Fruit fly (Drosophila melanogaster) whole organism, embryonic: ENCODE data around the gene nmo.
A peak's percentile ranks its signal among the peaks of the same experiment; 100 is the strongest.

ENCODE experiments used
- Ada2b ChIP-seq: fragments of 200-800 bp; sonication (Bioruptor generic); IDR thresholded peaks from 2 replicates; pipeline ENCODE4 v1.3.6; 2022; ENCODE audit warnings: missing biosample characterization, missing genetic modification characterization
- B-H1 ChIP-seq: fragments of 200-800 bp; sonication (Bioruptor generic); IDR thresholded peaks from 3 replicates; pipeline ENCODE4 v1.3.6; 2022; ENCODE audit warnings: missing biosample characterization, missing genetic modification characterization
- CG11093 ChIP-seq: fragments of 200-800 bp; sonication (Bioruptor generic); IDR thresholded peaks from 3 replicates; pipeline ENCODE4 v1.3.6; 2022; ENCODE audit warnings: missing biosample characterization, missing genetic modification characterization
- CG11504 ChIP-seq: fragments of 200-800 bp; sonication (Bioruptor generic); optimal IDR thresholded peaks from 3 replicates; lab custom pipeline; 2019; ENCODE audit warnings: missing biosample characterization, mild to moderate bottlenecking, missing genetic modification characterization, moderate library complexity
- CG12071 ChIP-seq: fragments of 200-800 bp; sonication (Bioruptor generic); optimal IDR thresholded peaks from 3 replicates; lab custom pipeline; 2018; ENCODE audit warnings: missing biosample characterization, mild to moderate bottlenecking, missing genetic modification characterization
- CG13123 ChIP-seq: fragments of 200-800 bp; sonication (Bioruptor generic); optimal IDR thresholded peaks from 2 replicates; lab custom pipeline; 2016; ENCODE audit warnings: missing biosample characterization, missing genetic modification characterization
- CG17359 ChIP-seq: fragments of 200-800 bp; sonication (Bioruptor generic); optimal IDR thresholded peaks from 3 replicates; lab custom pipeline; 2018; ENCODE audit warnings: missing biosample characterization, mild to moderate bottlenecking, missing genetic modification characterization, moderate library complexity
- CG17568 ChIP-seq: fragments of 200-800 bp; sonication (Bioruptor generic); optimal IDR thresholded peaks from 2 replicates; lab custom pipeline; 2018; ENCODE audit warnings: missing biosample characterization, mild to moderate bottlenecking, missing genetic modification characterization, moderate library complexity
- CG2116 ChIP-seq: fragments of 200-800 bp; sonication (Bioruptor generic); optimal IDR thresholded peaks from 3 replicates; lab custom pipeline; 2018; ENCODE audit warnings: missing biosample characterization, mild to moderate bottlenecking, missing genetic modification characterization
- CG2120 ChIP-seq: fragments of 200-800 bp; sonication (Bioruptor generic); optimal IDR thresholded peaks from 3 replicates; lab custom pipeline; 2016; ENCODE audit warnings: missing biosample characterization, missing genetic modification characterization
- CG31224 ChIP-seq: fragments of 200-800 bp; sonication (Bioruptor generic); IDR thresholded peaks from 2 replicates; pipeline ENCODE4 v1.3.6; 2022; ENCODE audit warnings: missing biosample characterization, missing genetic modification characterization
- CG31365 ChIP-seq: fragments of 200-800 bp; sonication (Bioruptor generic); optimal IDR thresholded peaks from 2 replicates; lab custom pipeline; 2018; ENCODE audit warnings: missing biosample characterization, mild to moderate bottlenecking, missing genetic modification characterization
- CG3995 ChIP-seq: fragments of 200-800 bp; sonication (Bioruptor generic); optimal IDR thresholded peaks from 3 replicates; lab custom pipeline; 2016; ENCODE audit warnings: missing biosample characterization, missing genetic modification characterization
- CG42726 ChIP-seq: fragments of 200-800 bp; sonication (Bioruptor generic); IDR thresholded peaks from 2 replicates; pipeline ENCODE4 v1.3.6; 2022; ENCODE audit warnings: missing biosample characterization, missing genetic modification characterization; ENCODE audit not compliant: partially characterized antibody
- CG4282 ChIP-seq: fragments of 200-800 bp; sonication (Bioruptor generic); optimal IDR thresholded peaks from 2 replicates; lab custom pipeline; 2016; ENCODE audit warnings: missing biosample characterization, missing genetic modification characterization
- CG6254 ChIP-seq: fragments of 200-800 bp; sonication (Bioruptor generic); optimal IDR thresholded peaks from 3 replicates; lab custom pipeline; 2017; ENCODE audit warnings: mild to moderate bottlenecking, missing biosample characterization, missing genetic modification reagents, missing genetic modification characterization
- CG6683 ChIP-seq: fragments of 200-800 bp; sonication (Bioruptor generic); optimal IDR thresholded peaks from 2 replicates; lab custom pipeline; 2017; ENCODE audit warnings: missing biosample characterization, mild to moderate bottlenecking, missing genetic modification characterization, missing genetic modification reagents
- CG6765 ChIP-seq: fragments of 200-800 bp; sonication (Bioruptor generic); optimal IDR thresholded peaks from 3 replicates; lab custom pipeline; 2017; ENCODE audit warnings: missing biosample characterization, mild to moderate bottlenecking, missing genetic modification characterization
- CG6813 ChIP-seq: fragments of 200-800 bp; sonication (Bioruptor generic); optimal IDR thresholded peaks from 2 replicates; lab custom pipeline; 2017; ENCODE audit warnings: missing biosample characterization, missing genetic modification characterization, mild to moderate bottlenecking, moderate library complexity, missing genetic modification reagents
- CG8089 ChIP-seq: fragments of 200-800 bp; sonication (Bioruptor generic); optimal IDR thresholded peaks from 3 replicates; lab custom pipeline; 2016; ENCODE audit warnings: missing biosample characterization, missing genetic modification characterization
- CG8290 ChIP-seq, 3 experiments: fragments of 200-800 bp; sonication (Bioruptor generic); optimal IDR thresholded peaks; 2 replicates each; lab custom pipeline; 2016 to 2019; ENCODE audit warnings: missing biosample characterization in 3 of 3, missing genetic modification characterization in 3 of 3, mild to moderate bottlenecking in 2 of 3, moderate library complexity in 1 of 3
- CG8765 ChIP-seq: fragments of 200-800 bp; sonication (Bioruptor generic); IDR thresholded peaks from 2 replicates; pipeline ENCODE4 v1.3.6; 2022; ENCODE audit warnings: missing biosample characterization, missing genetic modification characterization
- CG9932 ChIP-seq: fragments of 200-800 bp; sonication (Bioruptor generic); IDR thresholded peaks from 2 replicates; pipeline ENCODE4 v1.3.6; 2022; ENCODE audit warnings: missing biosample characterization, missing genetic modification characterization
- CrebB ChIP-seq: fragments of 200-800 bp; sonication (Bioruptor generic); optimal IDR thresholded peaks from 3 replicates; lab custom pipeline; 2018; ENCODE audit warnings: missing biosample characterization, mild to moderate bottlenecking, missing genetic modification characterization
- Dip2 ChIP-seq: fragments of 200-800 bp; sonication (Bioruptor generic); IDR thresholded peaks from 2 replicates; pipeline ENCODE4 v1.3.6; 2022; ENCODE audit warnings: missing biosample characterization, missing genetic modification characterization
- Dll ChIP-seq: fragments of 200-800 bp; sonication (Bioruptor generic); IDR thresholded peaks from 4 replicates; pipeline ENCODE4 v1.3.6; 2022; ENCODE audit warnings: missing biosample characterization, missing genetic modification characterization; ENCODE audit not compliant: partially characterized antibody
- Dp ChIP-seq: fragments of 200-800 bp; sonication (Bioruptor generic); optimal IDR thresholded peaks from 2 replicates; lab custom pipeline; 2018; ENCODE audit warnings: missing biosample characterization, mild to moderate bottlenecking, missing genetic modification characterization, moderate library complexity
- Ets65A ChIP-seq: fragments of 200-800 bp; sonication (Bioruptor generic); peaks from one replicate; lab custom pipeline; 2016; ENCODE audit warnings: missing biosample characterization, missing genetic modification characterization
- NC2α ChIP-seq: fragments of 200-800 bp; sonication (Bioruptor generic); optimal IDR thresholded peaks from 2 replicates; lab custom pipeline; 2016; ENCODE audit warnings: missing biosample characterization, missing genetic modification characterization
- NK7.1 ChIP-seq: fragments of 200-800 bp; sonication (Bioruptor generic); optimal IDR thresholded peaks from 3 replicates; lab custom pipeline; 2016; ENCODE audit warnings: missing biosample characterization, missing genetic modification characterization
- Stat92E ChIP-seq, 3 experiments: fragments of >200 bp in 2 of 3; fragments of 200-800 bp in 1 of 3; sonication (Bioruptor generic) in 1 of 3; optimal IDR thresholded peaks; 2 replicates each; lab custom pipeline; 2017 to 2019; ENCODE audit warnings: missing biosample characterization in 3 of 3, missing genetic modification characterization in 3 of 3, mild to moderate bottlenecking in 1 of 3, moderate library complexity in 1 of 3
- YL-1 ChIP-seq: fragments of 200-800 bp; sonication (Bioruptor generic); optimal IDR thresholded peaks from 3 replicates; lab custom pipeline; 2017; ENCODE audit warnings: missing biosample characterization, mild to moderate bottlenecking, missing genetic modification characterization
- br ChIP-seq: fragments of >200 bp; optimal IDR thresholded peaks from 2 replicates; lab custom pipeline; 2017
- cad ChIP-seq: fragments of >200 bp; optimal IDR thresholded peaks from 2 replicates; lab custom pipeline; 2017; ENCODE audit warnings: missing biosample characterization, missing genetic modification characterization
- cato ChIP-seq: fragments of 200-800 bp; sonication (Bioruptor generic); optimal IDR thresholded peaks from 2 replicates; lab custom pipeline; 2016; ENCODE audit warnings: missing biosample characterization, missing genetic modification characterization, borderline replicate concordance
- caup ChIP-seq: fragments of 200-800 bp; sonication (Bioruptor generic); optimal IDR thresholded peaks from 3 replicates; lab custom pipeline; 2017; ENCODE audit warnings: missing biosample characterization, mild to moderate bottlenecking, missing genetic modification characterization, moderate library complexity; ENCODE audit not compliant: severe bottlenecking
- dan ChIP-seq: fragments of 200-800 bp; sonication (Bioruptor generic); IDR thresholded peaks from 2 replicates; pipeline ENCODE4 v1.3.6; 2022; ENCODE audit warnings: missing biosample characterization, missing genetic modification characterization
- h ChIP-seq: fragments of >200 bp; optimal IDR thresholded peaks from 2 replicates; lab custom pipeline; 2017
- hkb ChIP-seq, 2 experiments: fragments of 200-800 bp in 1 of 2; fragments of >200 bp in 1 of 2; sonication (Bioruptor generic) in 1 of 2; IDR thresholded peaks in 1 of 2; optimal IDR thresholded peaks in 1 of 2; 2 replicates each; pipeline versions ENCODE4 v1.3.6 to Lab custom; 2017 to 2022; ENCODE audit warnings: missing biosample characterization in 1 of 2, missing genetic modification characterization in 1 of 2
- ind ChIP-seq: fragments of 200-800 bp; sonication (Bioruptor generic); optimal IDR thresholded peaks from 3 replicates; lab custom pipeline; 2016; ENCODE audit warnings: missing biosample characterization, missing genetic modification characterization
- inv ChIP-seq: fragments of 200-800 bp; sonication (Bioruptor generic); IDR thresholded peaks from 2 replicates; pipeline ENCODE4 v1.3.6; 2022; ENCODE audit warnings: missing biosample characterization, missing genetic modification characterization; ENCODE audit not compliant: partially characterized antibody
- lbe ChIP-seq: fragments of 200-800 bp; sonication (Bioruptor generic); optimal IDR thresholded peaks from 2 replicates; lab custom pipeline; 2016; ENCODE audit warnings: missing biosample characterization, mild to moderate bottlenecking, missing genetic modification characterization
- lola ChIP-seq, 3 experiments: fragments of >200 bp in 2 of 3; fragments of 200-800 bp in 1 of 3; sonication (Bioruptor generic) in 1 of 3; optimal IDR thresholded peaks; 2 replicates each; lab custom pipeline; 2017 to 2019; ENCODE audit warnings: missing biosample characterization in 3 of 3, missing genetic modification characterization in 3 of 3, mild to moderate bottlenecking in 1 of 3, moderate library complexity in 1 of 3
- phol ChIP-seq: fragments of 200-800 bp; sonication (Bioruptor generic); optimal IDR thresholded peaks from 3 replicates; lab custom pipeline; 2018; ENCODE audit warnings: missing biosample characterization, mild to moderate bottlenecking, missing genetic modification characterization, moderate library complexity
- psq ChIP-seq: fragments of 200-800 bp; sonication (Bioruptor generic); optimal IDR thresholded peaks from 2 replicates; lab custom pipeline; 2017; ENCODE audit warnings: missing biosample characterization, missing genetic modification characterization
- rib ChIP-seq: fragments of 200-800 bp; sonication (Bioruptor generic); IDR thresholded peaks from 2 replicates; pipeline ENCODE4 v1.3.6; 2022; ENCODE audit warnings: missing biosample characterization, missing genetic modification characterization
- row ChIP-seq: fragments of 200-800 bp; sonication (Bioruptor generic); IDR thresholded peaks from 3 replicates; pipeline ENCODE4 v1.3.6; 2022; ENCODE audit warnings: missing biosample characterization, missing genetic modification characterization
- slbo ChIP-seq: fragments of 200-800 bp; sonication (Bioruptor generic); IDR thresholded peaks from 2 replicates; pipeline ENCODE4 v1.3.6; 2022; ENCODE audit warnings: missing biosample characterization, missing genetic modification characterization
- ttk ChIP-seq: fragments of 200-800 bp; sonication (Bioruptor generic); IDR thresholded peaks from 2 replicates; pipeline ENCODE4 v2.1.2; 2022; ENCODE audit warnings: missing biosample characterization, missing genetic modification characterization
- tup ChIP-seq: fragments of 200-800 bp; sonication (Bioruptor generic); optimal IDR thresholded peaks from 2 replicates; lab custom pipeline; 2016; ENCODE audit warnings: missing biosample characterization, mild to moderate bottlenecking, missing genetic modification characterization, moderate library complexity
- zen2 ChIP-seq: fragments of 200-800 bp; sonication (Bioruptor generic); IDR thresholded peaks from 3 replicates; pipeline ENCODE4 v1.3.6; 2022; ENCODE audit warnings: missing biosample characterization, missing genetic modification characterization; ENCODE audit not compliant: partially characterized antibody

Gene nmo

DNA sequence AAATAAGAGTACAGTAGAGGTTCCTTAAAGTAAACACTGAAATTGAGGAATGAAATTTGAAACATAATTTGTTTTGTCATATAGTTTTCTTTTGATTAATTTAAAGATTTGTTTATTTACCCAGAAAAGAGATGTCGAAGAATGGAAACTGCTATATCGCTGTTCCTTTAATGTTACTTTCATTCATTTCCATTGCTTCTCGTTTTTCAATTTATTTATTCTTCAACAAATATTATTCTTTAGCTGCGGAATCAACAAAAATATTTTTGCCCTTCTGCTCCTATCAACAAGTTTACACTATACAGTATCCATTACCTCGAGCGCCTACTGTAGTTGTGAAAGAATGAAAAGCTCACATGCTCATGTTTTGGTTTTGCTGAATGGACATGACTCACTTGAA is 97.3 kb downstream of the nmo start (continued):
- TF ChIP-seq ttk (GFP tag; lab: Robert Waterston, UW): no peak
- no peak for TF ChIP-seq CG4282 (GFP tag; lab: Kevin White, UChicago)
- TF ChIP-seq CG6813: no peak
- no peak for TF ChIP-seq lbe (GFP tag; lab: Kevin White, UChicago)
- no peak for TF ChIP-seq CG2120 (GFP tag; lab: Kevin White, UChicago)
- peak; percentile 43; the same call in 1 of the 2 replicates for TF ChIP-seq CG9932
- peak; percentile 24 for TF ChIP-seq ind (GFP tag; lab: Kevin White, UChicago)
- TF ChIP-seq CrebB (tag; lab: Kevin White, UChicago): no peak
- TF ChIP-seq CG3995: no peak
- TF ChIP-seq CG6254 (GFP tag; lab: Kevin White, UChicago): no peak
- TF ChIP-seq NC2α (GFP tag; lab: Kevin White, UChicago): no peak
- no peak for TF ChIP-seq Ada2b (GFP tag; lab: Robert Waterston, UW)
- no peak for TF ChIP-seq tup
- no peak for TF ChIP-seq B-H1 (GFP tag; lab: Robert Waterston, UW)
- peak; percentile 28; the same call in 1 of the 2 replicates for TF ChIP-seq slbo (GFP tag; lab: Robert Waterston, UW)
- no peak for TF ChIP-seq Dip2 (GFP tag; lab: Robert Waterston, UW)
- TF ChIP-seq cato (GFP tag; lab: Kevin White, UChicago): no peak
- TF ChIP-seq psq (GFP tag; lab: Kevin White, UChicago): no peak
- no peak for TF ChIP-seq inv (GFP tag; lab: Robert Waterston, UW)
- TF ChIP-seq CG11504: peak; percentile 58
- no peak for TF ChIP-seq CG8765
- TF ChIP-seq NK7.1: no peak
- peak; percentile 46; the same call in 2 of the 3 replicates for TF ChIP-seq row (GFP tag; lab: Robert Waterston, UW)
- no peak for TF ChIP-seq CG8290 (GFP tag; optimal IDR thresholded peaks at IDR 0.05; lab: Kevin White, UChicago)
- no peak for TF ChIP-seq CG8290 (tag; optimal IDR thresholded peaks at IDR 0.05; lab: Kevin White, UChicago)
- no peak for TF ChIP-seq CG13123 (GFP tag; lab: Kevin White, UChicago)
- TF ChIP-seq CG31365 (tag; lab: Kevin White, UChicago): no peak
- TF ChIP-seq Dll (GFP tag; lab: Robert Waterston, UW): no peak
- no peak for TF ChIP-seq zen2
- TF ChIP-seq hkb (optimal IDR thresholded peaks at IDR 0.05; lab: Kevin White, UChicago): no peak
- no peak for TF ChIP-seq hkb (GFP tag; IDR thresholded peaks at IDR 0.05; lab: Robert Waterston, UW)
- TF ChIP-seq rib (GFP tag; lab: Robert Waterston, UW): no peak
- no peak for TF ChIP-seq br (lab: Kevin White, UChicago)
- TF ChIP-seq YL-1: no peak
- peak; percentile 4 for TF ChIP-seq caup (GFP tag; lab: Kevin White, UChicago)
- TF ChIP-seq CG17568 (GFP tag; lab: Kevin White, UChicago): no peak
- no peak for TF ChIP-seq CG31224 (GFP tag; lab: Robert Waterston, UW)
- no peak for TF ChIP-seq lola (GFP tag; optimal IDR thresholded peaks at IDR 0.05; lab: Kevin White, UChicago)
- TF ChIP-seq CG12071 (GFP tag; lab: Kevin White, UChicago): no peak
- no peak for TF ChIP-seq CG8089
- TF ChIP-seq Stat92E (GFP tag; optimal IDR thresholded peaks at IDR 0.05; lab: Kevin White, UChicago): no peak
- TF ChIP-seq CG42726: no peak
- TF ChIP-seq CG2116 (GFP tag; lab: Kevin White, UChicago): no peak
- no peak for TF ChIP-seq CG6683 (GFP tag; lab: Kevin White, UChicago)
- TF ChIP-seq phol (tag; lab: Kevin White, UChicago): peak; percentile 28
- no peak for TF ChIP-seq h (lab: Kevin White, UChicago)
- no peak for TF ChIP-seq dan (GFP tag; lab: Robert Waterston, UW)
- no peak for TF ChIP-seq cad (GFP tag; lab: Kevin White, UChicago)
- no peak for TF ChIP-seq CG6765
- TF ChIP-seq CG11093 (GFP tag; lab: Robert Waterston, UW): no peak
- peak; percentile 21 for TF ChIP-seq CG17359 (tag; lab: Kevin White, UChicago)
- TF ChIP-seq Dp (GFP tag; lab: Kevin White, UChicago): no peak
- TF ChIP-seq Ets65A (GFP tag; lab: Kevin White, UChicago): no peak
